Worm (Caenorhabditis elegans): Measurements from ENCODE around the gene ZK354.7.

ZK354.7 gene

ce11 chrIV:5277752-5278151, 25.2 kb downstream of the ZK354.7 start, which contains the start of gene F36H12.17:
Gene F36H12.17 (minus strand): TSS chrIV:5277852.
- TF ChIP-seq egl-5 (tag; optimal IDR thresholded peaks at IDR 0.05) (no peak), fkh-2 (tag; optimal IDR thresholded peaks at IDR 0.05) (no peak)

ce11 chrIV:5274123-5274581, 28.8 kb downstream of the ZK354.7 start, which contains the start of gene slfl-4:
Gene slfl-4 (plus strand): TSS chrIV:5274531.
- no peak for TF ChIP-seq unc-62 (GFP tag; optimal IDR thresholded peaks at IDR 0.05)
- TF ChIP-seq nhr-76 (tag; optimal IDR thresholded peaks at IDR 0.05) = no peak
- no peak for TF ChIP-seq nhr-11 (tag; optimal IDR thresholded peaks at IDR 0.05)
- TF ChIP-seq nhr-43 (tag; optimal IDR thresholded peaks at IDR 0.05; ENCODE audit: poor library complexity, severe bottlenecking) = no peak
- TF ChIP-seq ama-1 (optimal IDR thresholded peaks at IDR 0.05) = no peak
- no peak for TF ChIP-seq mml-1 (tag; optimal IDR thresholded peaks at IDR 0.05)
- no peak for TF ChIP-seq nhr-23 (tag; optimal IDR thresholded peaks at IDR 0.05)
- TF ChIP-seq nhr-77 (tag; optimal IDR thresholded peaks at IDR 0.05) = no peak
- TF ChIP-seq unc-39 (tag; optimal IDR thresholded peaks at IDR 0.05) = no peak
- no peak for TF ChIP-seq R02D3.7 (tag; optimal IDR thresholded peaks at IDR 0.05)
- no peak for TF ChIP-seq nhr-25 (tag; optimal IDR thresholded peaks at IDR 0.05)
- TF ChIP-seq snpc-4 (tag; optimal IDR thresholded peaks at IDR 0.05) = no peak
- no peak for TF ChIP-seq elt-2 (tag; optimal IDR thresholded peaks at IDR 0.05)
- no peak for TF ChIP-seq ceh-82 (tag; optimal IDR thresholded peaks at IDR 0.05)

DNA sequence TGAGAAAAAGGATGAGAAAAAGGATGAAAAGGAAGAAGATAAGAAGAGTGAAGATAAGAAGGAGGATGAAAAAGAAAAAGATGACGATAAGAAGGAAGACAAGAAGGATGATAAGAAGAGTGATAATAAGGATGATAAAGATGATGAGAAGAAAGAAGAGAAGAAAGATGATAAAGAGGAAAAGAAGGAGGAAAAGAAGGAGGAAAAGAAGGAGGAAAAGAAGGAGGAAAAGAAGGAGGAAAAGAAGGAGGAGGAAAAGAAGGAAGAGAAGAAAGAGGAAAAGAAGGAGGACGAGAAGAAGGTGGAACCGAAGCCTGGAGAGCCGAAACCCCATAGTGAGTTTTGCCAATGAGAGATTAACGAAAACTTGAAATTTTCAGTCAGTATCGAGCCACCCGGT, 29.5 kb downstream of the ZK354.7 start:
- TF ChIP-seq skn-1 (tag; optimal IDR thresholded peaks at IDR 0.05) (no peak), fkh-10 (GFP tag; optimal IDR thresholded peaks at IDR 0.05) (no peak), elt-1 (tag; optimal IDR thresholded peaks at IDR 0.05) (no peak), fos-1 (tag; optimal IDR thresholded peaks at IDR 0.05) (no peak), zag-1 (tag; optimal IDR thresholded peaks at IDR 0.05) (no peak), unc-62 (GFP tag; optimal IDR thresholded peaks at IDR 0.05) (no peak), mdl-1 (tag; optimal IDR thresholded peaks at IDR 0.05) (no peak), snpc-4 (tag; optimal IDR thresholded peaks at IDR 0.05) (no peak), ztf-11 (tag; optimal IDR thresholded peaks at IDR 0.05) (no peak)

DNA sequence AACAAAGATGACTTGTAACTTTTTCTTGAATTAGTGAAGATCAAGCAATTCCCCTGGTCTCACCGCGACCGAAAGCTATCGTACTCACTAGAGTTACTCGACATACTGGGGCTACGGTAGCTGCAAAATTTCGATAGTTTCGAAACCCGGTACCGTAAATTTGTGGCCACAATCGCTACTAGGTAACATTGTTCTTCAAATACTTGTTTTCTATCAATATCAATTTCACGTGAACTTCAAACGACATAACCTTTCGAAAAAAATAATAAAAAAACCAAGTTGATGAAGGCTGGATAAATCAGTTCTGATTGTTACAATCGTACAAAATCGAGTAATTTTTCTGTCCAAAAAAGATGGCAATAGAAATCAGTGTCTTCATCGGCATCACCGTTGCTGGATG, 30.4 kb downstream of the ZK354.7 start, which contains the start of gene F36H12.3:
Gene F36H12.3, plus strand, starts transcription at position 301 of the 400 bp plus-strand sequence.
- TF ChIP-seq ceh-28 (tag; optimal IDR thresholded peaks at IDR 0.05) = no peak
- no peak for TF ChIP-seq nhr-23 (tag; optimal IDR thresholded peaks at IDR 0.05)
- no peak for TF ChIP-seq daf-12 (tag; optimal IDR thresholded peaks at IDR 0.05)
- TF ChIP-seq elt-2 (tag; optimal IDR thresholded peaks at IDR 0.05) = no peak
- TF ChIP-seq nhr-43 (tag; optimal IDR thresholded peaks at IDR 0.05; ENCODE audit: poor library complexity, severe bottlenecking) = no peak
- no peak for TF ChIP-seq ceh-9 (tag; optimal IDR thresholded peaks at IDR 0.05)
- TF ChIP-seq tbx-2 (tag; optimal IDR thresholded peaks at IDR 0.05) = no peak
- no peak for TF ChIP-seq egl-5 (tag; optimal IDR thresholded peaks at IDR 0.05)
- TF ChIP-seq egl-27 (tag; optimal IDR thresholded peaks at IDR 0.05) = no peak
- TF ChIP-seq aly-2 (tag; optimal IDR thresholded peaks at IDR 0.05) = no peak
- no peak for TF ChIP-seq nhr-77 (tag; optimal IDR thresholded peaks at IDR 0.05)

DNA sequence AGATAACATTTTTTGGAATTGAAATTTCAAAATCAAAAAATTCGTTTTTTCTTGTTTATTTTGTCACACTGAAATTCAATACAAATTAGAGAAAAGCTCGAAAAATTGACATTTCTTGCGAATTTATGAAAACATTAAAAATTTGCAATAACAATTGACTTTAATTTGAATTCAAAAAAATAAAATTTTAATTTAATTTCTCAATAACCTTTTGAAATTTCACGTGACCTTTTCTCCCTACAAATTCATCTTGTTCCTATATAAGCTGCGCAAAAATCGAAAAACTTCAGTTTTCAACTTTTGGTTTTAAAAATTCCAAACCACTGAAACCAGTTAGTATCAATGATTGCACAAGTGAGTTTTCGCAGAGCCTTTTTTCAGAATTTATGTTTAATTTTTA, 34.1 kb downstream of the ZK354.7 start, which contains the start of gene F36H12.4:
Gene F36H12.4, plus strand, starts transcription at position 301 of the 400 bp plus-strand sequence.
- TF ChIP-seq sea-2 (GFP tag; optimal IDR thresholded peaks at IDR 0.05) (no peak), nhr-12 (tag; optimal IDR thresholded peaks at IDR 0.05) (no peak), elt-3 (tag; optimal IDR thresholded peaks at IDR 0.05) (no peak), pha-4 (tag; optimal IDR thresholded peaks at IDR 0.05) (no peak), nhr-11 (tag; optimal IDR thresholded peaks at IDR 0.05) (no peak), ZK546.5 (tag; optimal IDR thresholded peaks at IDR 0.05) (no peak)

- TF ChIP-seq lsy-12 (tag; optimal IDR thresholded peaks at IDR 0.05) (no peak), nhr-28 (tag; optimal IDR thresholded peaks at IDR 0.05) (no peak), nhr-11 (tag; optimal IDR thresholded peaks at IDR 0.05) (no peak), daf-12 (tag; optimal IDR thresholded peaks at IDR 0.05) (no peak), tbx-2 (tag; optimal IDR thresholded peaks at IDR 0.05) (no peak), nhr-237 (tag; optimal IDR thresholded peaks at IDR 0.05) (no peak), ZK546.5 (tag; optimal IDR thresholded peaks at IDR 0.05) (no peak), nhr-25 (tag; optimal IDR thresholded peaks at IDR 0.05) (no peak), pha-4 (tag; optimal IDR thresholded peaks at IDR 0.05) (no peak), skn-1 (tag; optimal IDR thresholded peaks at IDR 0.05) (no peak)
Measured at ce11 chrIV:5266474-5266873, 36.5 kb downstream of the ZK354.7 start, which contains the start of gene F36H12.5. Gene F36H12.5 (plus strand): TSS chrIV:5266774.
